Worm (Caenorhabditis elegans): Measurements from ENCODE around the gene asp-13.

The asp-13 gene

DNA sequence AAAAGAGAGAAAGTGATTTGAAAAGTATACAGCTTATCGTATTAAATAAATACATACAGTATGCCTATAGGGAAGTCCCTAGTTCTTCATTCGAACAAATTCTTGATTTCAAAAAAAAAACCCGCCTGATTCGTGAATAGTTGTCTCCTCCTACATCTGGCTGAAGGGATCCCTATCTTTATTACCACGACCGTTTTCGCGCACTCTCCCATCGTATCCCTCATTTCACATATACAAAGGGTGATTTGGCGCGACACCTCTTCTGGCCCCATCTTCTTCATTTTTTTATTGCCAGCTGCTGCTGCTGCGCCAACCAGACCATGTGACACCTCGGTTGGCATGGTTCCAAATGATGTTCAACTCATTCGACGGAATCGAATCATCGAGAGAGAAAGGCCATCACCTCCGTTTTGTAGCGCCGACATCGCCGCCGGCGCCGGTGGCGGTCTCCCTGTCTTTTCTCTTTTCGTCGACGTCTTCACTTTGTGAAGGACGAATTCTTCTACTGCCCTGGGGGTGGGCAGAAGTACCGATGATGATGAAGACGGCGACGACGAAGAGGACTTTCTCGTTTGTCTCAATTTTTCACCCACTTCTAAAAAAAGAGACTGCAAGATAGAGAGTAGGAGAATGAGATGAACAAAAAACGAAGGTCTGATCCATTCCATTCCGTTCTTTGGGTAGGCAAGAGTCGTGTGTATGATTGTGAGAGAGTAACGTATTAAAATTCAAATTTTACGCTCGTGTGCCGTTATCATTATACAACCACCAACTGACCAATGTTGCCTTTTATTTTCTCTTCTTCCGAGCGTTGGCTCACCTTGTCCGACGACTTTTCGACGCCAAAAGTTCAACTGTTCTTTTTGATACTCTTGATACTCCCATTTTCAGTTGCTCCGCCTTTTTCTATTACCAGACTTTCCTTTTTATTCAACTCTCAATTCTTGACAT lies 19.3 kb upstream of the asp-13 start:
- TF ChIP-seq nhr-43 (tag; optimal IDR thresholded peaks at IDR 0.05; ENCODE audit: poor library complexity, severe bottlenecking), result peak; percentile 54
- peak; percentile 7 for TF ChIP-seq nfya-1 (tag; optimal IDR thresholded peaks at IDR 0.05; ENCODE audit: insufficient read depth)
- no peak for TF ChIP-seq nhr-28 (tag; optimal IDR thresholded peaks at IDR 0.05)
- TF ChIP-seq lsy-12 (tag; optimal IDR thresholded peaks at IDR 0.05), result peak; percentile 36
- TF ChIP-seq unc-62 (GFP tag; optimal IDR thresholded peaks at IDR 0.05), result peak; percentile 37
- no peak for TF ChIP-seq lin-39 (tag; optimal IDR thresholded peaks at IDR 0.05)
- peak; percentile 57 for TF ChIP-seq nhr-23 (tag; optimal IDR thresholded peaks at IDR 0.05)
- TF ChIP-seq nhr-77 (tag; optimal IDR thresholded peaks at IDR 0.05), result no peak
- no peak for TF ChIP-seq elt-2 (tag; optimal IDR thresholded peaks at IDR 0.05)
- no peak for TF ChIP-seq snpc-4 (tag; optimal IDR thresholded peaks at IDR 0.05)
- TF ChIP-seq aly-2 (tag; optimal IDR thresholded peaks at IDR 0.05), result no peak
- no peak for TF ChIP-seq daf-12 (tag; optimal IDR thresholded peaks at IDR 0.05)
- no peak for TF ChIP-seq eor-1 (tag; optimal IDR thresholded peaks at IDR 0.05)
- no peak for TF ChIP-seq R02D3.7 (tag; optimal IDR thresholded peaks at IDR 0.05)
- TF ChIP-seq hmg-11 (tag; optimal IDR thresholded peaks at IDR 0.05), result no peak
- TF ChIP-seq fkh-2 (tag; optimal IDR thresholded peaks at IDR 0.05), result no peak
- TF ChIP-seq lin-15B (tag; optimal IDR thresholded peaks at IDR 0.05), result no peak
- no peak for TF ChIP-seq pha-4 (tag; optimal IDR thresholded peaks at IDR 0.05)
- TF ChIP-seq zag-1 (tag; optimal IDR thresholded peaks at IDR 0.05), result no peak
- TF ChIP-seq elt-3 (tag; optimal IDR thresholded peaks at IDR 0.05), result no peak
- no peak for TF ChIP-seq ceh-9 (tag; optimal IDR thresholded peaks at IDR 0.05)
- TF ChIP-seq elt-1 (tag; optimal IDR thresholded peaks at IDR 0.05), result peak; percentile 46
- TF ChIP-seq egl-5 (tag; optimal IDR thresholded peaks at IDR 0.05), result no peak
- no peak for TF ChIP-seq nhr-76 (tag; optimal IDR thresholded peaks at IDR 0.05)
- no peak for TF ChIP-seq ztf-11 (tag; optimal IDR thresholded peaks at IDR 0.05)
- TF ChIP-seq mdl-1 (tag; optimal IDR thresholded peaks at IDR 0.05), result no peak
- no peak for TF ChIP-seq nhr-12 (tag; optimal IDR thresholded peaks at IDR 0.05)
- TF ChIP-seq tbx-2 (tag; optimal IDR thresholded peaks at IDR 0.05), result no peak
- TF ChIP-seq pqm-1 (tag; optimal IDR thresholded peaks at IDR 0.05), result peak; percentile 60
- no peak for TF ChIP-seq ceh-82 (tag; optimal IDR thresholded peaks at IDR 0.05)
- TF ChIP-seq nhr-25 (tag; optimal IDR thresholded peaks at IDR 0.05), result peak; percentile 93
- TF ChIP-seq unc-39 (tag; optimal IDR thresholded peaks at IDR 0.05), result no peak

DNA sequence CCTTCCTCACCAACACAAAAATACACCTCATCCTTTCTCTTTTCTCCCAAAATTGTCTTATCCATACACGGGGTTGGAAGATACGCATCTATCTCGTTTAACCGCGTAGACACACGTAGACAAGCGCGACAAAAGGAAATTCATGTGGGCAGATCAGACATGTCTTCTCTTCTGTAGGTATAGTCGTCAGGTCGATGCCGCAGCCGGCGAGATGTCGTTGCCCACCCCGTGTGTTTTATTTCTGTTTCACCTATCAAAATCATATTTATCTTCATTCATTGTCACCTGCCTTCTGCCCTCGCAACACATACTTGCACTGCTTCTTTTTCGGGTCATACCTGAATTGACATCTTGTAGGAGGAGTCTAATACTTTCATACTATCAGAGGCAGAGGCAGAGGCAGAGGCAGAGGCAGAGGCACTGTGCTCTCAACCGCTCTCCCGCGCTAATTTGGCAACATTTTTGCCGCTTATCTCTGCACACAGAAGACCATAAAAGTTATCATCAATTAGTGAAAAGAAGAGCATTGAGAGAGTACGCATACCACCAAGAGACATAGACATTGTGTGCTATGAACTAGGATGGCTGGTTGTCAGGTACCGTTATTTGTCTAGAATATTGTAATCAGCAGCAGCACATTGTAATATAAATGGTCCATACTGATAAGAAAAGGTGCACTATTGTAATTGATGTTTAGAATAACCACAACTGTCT lies 18.4 kb upstream of the asp-13 start:
- TF ChIP-seq nhr-76 (tag; optimal IDR thresholded peaks at IDR 0.05) (no peak), unc-62 (GFP tag; optimal IDR thresholded peaks at IDR 0.05) (no peak), nhr-25 (tag; optimal IDR thresholded peaks at IDR 0.05) (peak; percentile 72), elt-1 (tag; optimal IDR thresholded peaks at IDR 0.05) (no peak), nhr-43 (tag; optimal IDR thresholded peaks at IDR 0.05; ENCODE audit: poor library complexity, severe bottlenecking) (peak; percentile 55), tbx-2 (tag; optimal IDR thresholded peaks at IDR 0.05) (no peak), nhr-28 (tag; optimal IDR thresholded peaks at IDR 0.05) (no peak), ceh-9 (tag; optimal IDR thresholded peaks at IDR 0.05) (no peak), nhr-77 (tag; optimal IDR thresholded peaks at IDR 0.05) (no peak), ztf-11 (tag; optimal IDR thresholded peaks at IDR 0.05) (no peak), R02D3.7 (tag; optimal IDR thresholded peaks at IDR 0.05) (no peak), snpc-4 (tag; optimal IDR thresholded peaks at IDR 0.05) (no peak), mml-1 (tag; optimal IDR thresholded peaks at IDR 0.05) (peak; percentile 7), daf-12 (tag; optimal IDR thresholded peaks at IDR 0.05) (no peak), mdl-1 (tag; optimal IDR thresholded peaks at IDR 0.05) (no peak), eor-1 (tag; optimal IDR thresholded peaks at IDR 0.05) (no peak), unc-39 (tag; optimal IDR thresholded peaks at IDR 0.05) (no peak), ztf-4 (tag; optimal IDR thresholded peaks at IDR 0.05) (no peak), ama-1 (optimal IDR thresholded peaks at IDR 0.05) (no peak), ceh-82 (tag; optimal IDR thresholded peaks at IDR 0.05) (no peak), pqm-1 (tag; optimal IDR thresholded peaks at IDR 0.05) (peak; percentile 95), elt-2 (tag; optimal IDR thresholded peaks at IDR 0.05) (peak; percentile 99), sea-2 (GFP tag; optimal IDR thresholded peaks at IDR 0.05) (no peak), jun-1 (tag; optimal IDR thresholded peaks at IDR 0.05) (peak; percentile 55), nfya-1 (tag; optimal IDR thresholded peaks at IDR 0.05; ENCODE audit: insufficient read depth) (no peak), nhr-23 (tag; optimal IDR thresholded peaks at IDR 0.05) (peak; percentile 23), egl-27 (tag; optimal IDR thresholded peaks at IDR 0.05) (no peak), lsy-12 (tag; optimal IDR thresholded peaks at IDR 0.05) (no peak), fkh-10 (GFP tag; optimal IDR thresholded peaks at IDR 0.05) (no peak), fkh-2 (tag; optimal IDR thresholded peaks at IDR 0.05) (no peak), aly-2 (tag; optimal IDR thresholded peaks at IDR 0.05) (no peak), lin-15B (tag; optimal IDR thresholded peaks at IDR 0.05) (no peak), nhr-67 (tag; optimal IDR thresholded peaks at IDR 0.05) (no peak), lin-39 (tag; optimal IDR thresholded peaks at IDR 0.05) (no peak), zag-1 (tag; optimal IDR thresholded peaks at IDR 0.05) (no peak), ZK546.5 (tag; optimal IDR thresholded peaks at IDR 0.05) (no peak), skn-1 (tag; optimal IDR thresholded peaks at IDR 0.05) (no peak), nhr-12 (tag; optimal IDR thresholded peaks at IDR 0.05) (no peak), pha-4 (tag; optimal IDR thresholded peaks at IDR 0.05) (peak; percentile 63), elt-3 (tag; optimal IDR thresholded peaks at IDR 0.05) (no peak), egl-5 (tag; optimal IDR thresholded peaks at IDR 0.05) (no peak), ceh-28 (tag; optimal IDR thresholded peaks at IDR 0.05) (no peak)
